Worm (Caenorhabditis elegans): ENCODE results near the gene phat-3.
"Not testable (repeated sequence)": the region's sequence is repeated elsewhere in the genome, so short reads cannot be mapped to it uniquely, and the experiment has no call there.

Gene phat-3

ce11 chrV:4046122-4046521, 2.4 kb downstream of the phat-3 start, which contains the start of gene phat-7:
phat-7 (plus strand) TSS chrV:4046422.
- TF ChIP-seq saeg-2 (GFP tag; IDR thresholded peaks at IDR 0.05), result no peak
- no peak for TF ChIP-seq vab-7 (GFP tag; IDR thresholded peaks at IDR 0.05)
- no peak for TF ChIP-seq ceh-28 (tag; optimal IDR thresholded peaks at IDR 0.05)
- TF ChIP-seq zfp-3 (GFP tag; conservative IDR thresholded peaks at IDR 0.05), result no peak
- no peak for TF ChIP-seq egl-27 (tag; optimal IDR thresholded peaks at IDR 0.05)
- no peak for TF ChIP-seq fos-1 (tag; optimal IDR thresholded peaks at IDR 0.05)
- TF ChIP-seq pha-4 (GFP tag; IDR thresholded peaks at IDR 0.05), result no peak
- TF ChIP-seq pha-4 (tag; optimal IDR thresholded peaks at IDR 0.05), result no peak
- no peak for TF ChIP-seq mxl-2 (GFP tag; conservative IDR thresholded peaks at IDR 0.05)
- TF ChIP-seq hlh-11 (tag; optimal IDR thresholded peaks at IDR 0.05), result no peak
- no peak for TF ChIP-seq T20F7.1 (GFP tag; optimal IDR thresholded peaks at IDR 0.05)
- no peak for TF ChIP-seq mep-1 (tag; optimal IDR thresholded peaks at IDR 0.05)
- no peak for TF ChIP-seq zip-11 (GFP tag; IDR thresholded peaks at IDR 0.05)
- TF ChIP-seq nhr-25 (tag; optimal IDR thresholded peaks at IDR 0.05; ENCODE audit: borderline replicate concordance, insufficient read depth), result no peak
- TF ChIP-seq tag-97 (GFP tag; IDR thresholded peaks at IDR 0.05), result no peak
- no peak for TF ChIP-seq tra-1 (GFP tag; IDR thresholded peaks at IDR 0.05)
- TF ChIP-seq zag-1 (tag; optimal IDR thresholded peaks at IDR 0.05), result no peak
- TF ChIP-seq snpc-1.2 (GFP tag; IDR thresholded peaks at IDR 0.05), result no peak

ce11 chrV:4047541-4047940, 3.8 kb downstream of the phat-3 start, which contains the start of gene srh-169:
srh-169 (plus strand) TSS chrV:4047841.
- no peak for TF ChIP-seq lin-15B (tag; optimal IDR thresholded peaks at IDR 0.05)
- TF ChIP-seq unc-62 (GFP tag; optimal IDR thresholded peaks at IDR 0.05 in 1 of 2), result peak in 1 of 2 experiments; percentile 58
- TF ChIP-seq unc-62 (tag; optimal IDR thresholded peaks at IDR 0.05), result no peak

ce11 chrV:4055025-4055424, 11.3 kb downstream of the phat-3 start, which contains the start of gene djr-1.2:
djr-1.2 (minus strand) TSS chrV:4055125.
- no peak for TF ChIP-seq ceh-82 (tag; optimal IDR thresholded peaks at IDR 0.05)
- no peak for TF ChIP-seq sdz-12 (GFP tag; optimal IDR thresholded peaks at IDR 0.05)
- no peak for TF ChIP-seq nhr-76 (tag; optimal IDR thresholded peaks at IDR 0.05)
- TF ChIP-seq snpc-1.2 (GFP tag; IDR thresholded peaks at IDR 0.05), result no peak
- no peak for TF ChIP-seq hlh-11 (tag; optimal IDR thresholded peaks at IDR 0.05)
- TF ChIP-seq nhr-41 (GFP tag; IDR thresholded peaks at IDR 0.05), result no peak
- TF ChIP-seq ama-1 (optimal IDR thresholded peaks at IDR 0.05), result no peak
- no peak for TF ChIP-seq ceh-44 (GFP tag; IDR thresholded peaks at IDR 0.05)
- TF ChIP-seq mdt-29 (GFP tag; IDR thresholded peaks at IDR 0.05), result no peak

ce11 chrV:4056203-4056602, 12.5 kb downstream of the phat-3 start:
- TF ChIP-seq unc-62 (GFP tag; optimal IDR thresholded peaks at IDR 0.05 in 1 of 2) (peak in 1 of 2 experiments; percentile 93), unc-62 (tag; optimal IDR thresholded peaks at IDR 0.05) (no peak), nhr-42 (GFP tag; IDR thresholded peaks at IDR 0.05) (no peak)

- peak; percentile 40 for TF ChIP-seq rbr-2 (tag; optimal IDR thresholded peaks at IDR 0.05)
- TF ChIP-seq ctbp-1 (GFP tag; IDR thresholded peaks at IDR 0.05), result peak; percentile 87; the same call in 1 of the 2 replicates
- TF ChIP-seq nhr-42 (GFP tag; IDR thresholded peaks at IDR 0.05), result peak; percentile 86
- TF ChIP-seq lin-38 (GFP tag; IDR thresholded peaks at IDR 0.05), result peak; percentile 98
- TF ChIP-seq vab-7 (GFP tag; IDR thresholded peaks at IDR 0.05), result peak; percentile 63
- TF ChIP-seq ceh-20 (GFP tag; IDR thresholded peaks at IDR 0.05), result peak; percentile 81; the same call in 1 of the 2 replicates
- TF ChIP-seq pha-4 (GFP tag; IDR thresholded peaks at IDR 0.05), result peak; percentile 61; the same call in 1 of the 2 replicates
- TF ChIP-seq pha-4 (tag; optimal IDR thresholded peaks at IDR 0.05), result not testable (repeated sequence)
- peak; percentile 39; the same call in 1 of the 2 replicates for TF ChIP-seq ceh-44 (GFP tag; IDR thresholded peaks at IDR 0.05)
- peak; percentile 77; the same call in 1 of the 2 replicates for TF ChIP-seq lin-29 (GFP tag; IDR thresholded peaks at IDR 0.05)
- TF ChIP-seq snpc-1.2 (GFP tag; IDR thresholded peaks at IDR 0.05), result peak; percentile 38; the same call in 1 of the 2 replicates
- TF ChIP-seq lsy-2 (tag; optimal IDR thresholded peaks at IDR 0.05), result peak in 1 of 2 experiments; percentile 0
- TF ChIP-seq madf-9 (GFP tag; conservative IDR thresholded peaks at IDR 0.05), result peak; percentile 33; the same call in 1 of the 2 replicates
- TF ChIP-seq dmd-6 (GFP tag; IDR thresholded peaks at IDR 0.05), result peak; percentile 70
- 0 out of 2 replicates have a peak, but pooled peaks have one; percentile 39 for TF ChIP-seq dmd-9 (GFP tag; IDR thresholded peaks at IDR 0.05)
These were observed 19.9 kb downstream of the phat-3 start for ce11 chrV:4063559-4064164.
